Worm (Caenorhabditis elegans): ENCODE data around the gene ppm-2.

The ppm-2 gene

ce11 chrIII:4687134-4687533 is 36.8 kb downstream of the ppm-2 start:
- TF ChIP-seq aptf-2 (GFP tag; conservative IDR thresholded peaks at IDR 0.05), result no peak
- TF ChIP-seq pha-4 (tag; optimal IDR thresholded peaks at IDR 0.05), result no peak
- TF ChIP-seq ceh-40 (GFP tag; IDR thresholded peaks at IDR 0.05), result no peak
- TF ChIP-seq him-1 (tag; optimal IDR thresholded peaks at IDR 0.05), result no peak
- TF ChIP-seq zim-3 (tag; optimal IDR thresholded peaks at IDR 0.05), result no peak
- TF ChIP-seq snpc-4 (GFP tag; optimal IDR thresholded peaks at IDR 0.05), result no peak
- TF ChIP-seq snpc-4 (tag; optimal IDR thresholded peaks at IDR 0.05), result no peak
- TF ChIP-seq ztf-28 (GFP tag; IDR thresholded peaks at IDR 0.05), result no peak
- no peak for TF ChIP-seq B0336.3 (GFP tag; IDR thresholded peaks at IDR 0.05)
- TF ChIP-seq F23B12.7 (tag; optimal IDR thresholded peaks at IDR 0.05; ENCODE audit: insufficient read depth), result no peak
- TF ChIP-seq madf-3 (GFP tag; IDR thresholded peaks at IDR 0.05), result no peak
- no peak for TF ChIP-seq Y79H2A.3 (GFP tag; conservative IDR thresholded peaks at IDR 0.05)
- TF ChIP-seq egrh-3 (GFP tag; IDR thresholded peaks at IDR 0.05), result no peak
- TF ChIP-seq bed-1 (GFP tag; IDR thresholded peaks at IDR 0.05), result no peak
- no peak for TF ChIP-seq F37B4.10 (GFP tag; IDR thresholded peaks at IDR 0.05)
- no peak for TF ChIP-seq dox-1 (GFP tag; IDR thresholded peaks at IDR 0.05)
- no peak for TF ChIP-seq repo-1 (tag; optimal IDR thresholded peaks at IDR 0.05)
- TF ChIP-seq lin-40 (tag; optimal IDR thresholded peaks at IDR 0.05), result no peak
- TF ChIP-seq ama-1 (optimal IDR thresholded peaks at IDR 0.05), result no peak
- TF ChIP-seq ama-1 (GFP tag; optimal IDR thresholded peaks at IDR 0.05), result no peak

DNA sequence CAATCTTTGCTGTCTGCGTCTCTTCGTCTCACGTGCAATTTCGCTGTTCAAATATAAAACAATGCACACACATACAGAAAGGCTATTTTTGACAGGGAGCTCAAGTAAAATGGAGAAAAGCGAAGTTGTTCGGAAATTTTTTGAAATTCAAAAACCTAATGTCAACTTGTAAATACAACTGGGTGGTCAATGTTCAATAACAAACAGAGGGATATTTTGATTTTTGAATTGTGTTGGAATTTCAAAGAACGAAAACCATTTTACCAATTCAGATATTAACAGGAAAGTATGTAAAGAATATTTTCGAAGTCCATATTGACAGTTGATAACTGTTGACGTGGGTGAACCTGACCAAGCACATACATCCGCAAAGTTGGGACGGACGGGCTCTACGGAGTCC is 38.1 kb downstream of the ppm-2 start, which contains the start of gene tag-243:
TSS of gene tag-243 (minus strand) at position 101 of the 400 bp plus-strand sequence.
- no peak for TF ChIP-seq snpc-1.3 (tag; optimal IDR thresholded peaks at IDR 0.05; ENCODE audit: insufficient read depth)
- no peak for TF ChIP-seq B0035.1 (tag; optimal IDR thresholded peaks at IDR 0.05)
- no peak for TF ChIP-seq sptf-2 (GFP tag; optimal IDR thresholded peaks at IDR 0.05)
- TF ChIP-seq hmg-1.2 (GFP tag; IDR thresholded peaks at IDR 0.05), result peak; percentile 64
- no peak for TF ChIP-seq him-1 (tag; optimal IDR thresholded peaks at IDR 0.05)

DNA sequence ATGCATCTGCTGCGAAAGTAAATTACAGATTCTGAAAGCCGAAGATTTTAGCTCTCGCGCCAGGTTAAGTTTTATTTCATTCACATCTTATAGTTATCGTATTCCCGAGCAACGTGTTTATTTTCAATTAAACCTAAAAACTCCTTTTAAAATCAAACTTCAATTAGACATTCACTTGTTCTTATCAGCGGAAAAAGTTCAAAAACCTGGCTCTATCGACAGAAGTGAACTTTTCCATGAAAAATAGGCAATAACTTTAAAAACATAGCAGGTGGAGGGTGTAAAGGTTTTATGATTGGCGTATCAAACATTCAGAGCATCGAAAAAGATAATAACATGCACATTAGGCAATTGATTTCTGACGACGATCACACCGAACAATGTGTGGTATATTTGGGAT is 38.7 kb downstream of the ppm-2 start, which contains the start of gene ppat-1:
TSS of gene ppat-1 (plus strand) at position 316 of the 400 bp plus-strand sequence.
- TF ChIP-seq nhr-80 (tag; optimal IDR thresholded peaks at IDR 0.05) (peak; percentile 51), hrde-1 (tag; optimal IDR thresholded peaks at IDR 0.05; ENCODE audit: borderline replicate concordance) (no peak)

- TF ChIP-seq xnd-1 (tag; optimal IDR thresholded peaks at IDR 0.05), result peak; percentile 26
- TF ChIP-seq ceh-27 (GFP tag; optimal IDR thresholded peaks at IDR 0.05), result peak; percentile 88
- TF ChIP-seq bed-2 (GFP tag; IDR thresholded peaks at IDR 0.05), result no peak
- TF ChIP-seq ztf-6 (GFP tag; IDR thresholded peaks at IDR 0.05), result no peak
- TF ChIP-seq madf-10 (tag; optimal IDR thresholded peaks at IDR 0.05), result peak; percentile 74
- peak; percentile 94 for TF ChIP-seq athp-1 (tag; optimal IDR thresholded peaks at IDR 0.05)
- TF ChIP-seq nhr-27 (tag; optimal IDR thresholded peaks at IDR 0.05), result no peak
- peak; percentile 91 for TF ChIP-seq ztf-28 (GFP tag; IDR thresholded peaks at IDR 0.05)
- peak in 1 of 3 experiments; percentile 75 for TF ChIP-seq lin-35 (GFP tag; optimal IDR thresholded peaks at IDR 0.05)
- TF ChIP-seq nhr-80 (tag; optimal IDR thresholded peaks at IDR 0.05), result peak; percentile 70
- TF ChIP-seq F49E8.2 (tag; optimal IDR thresholded peaks at IDR 0.05; ENCODE audit: insufficient read depth), result peak; percentile 90
- 0 out of 2 replicates have a peak, but pooled peaks have one; percentile 28 for TF ChIP-seq ceh-100 (GFP tag; IDR thresholded peaks at IDR 0.05)
- peak; percentile 81 for TF ChIP-seq attf-5 (GFP tag; optimal IDR thresholded peaks at IDR 0.05)
- TF ChIP-seq rcor-1 (GFP tag; IDR thresholded peaks at IDR 0.05), result peak; percentile 23; the same call in 1 of the 2 replicates
- peak; percentile 70 for TF ChIP-seq lsy-27 (tag; optimal IDR thresholded peaks at IDR 0.05; ENCODE audit: borderline replicate concordance, insufficient read depth)
- peak; percentile 60; the same call in 1 of the 2 replicates for TF ChIP-seq Y67H2A.10 (GFP tag; conservative IDR thresholded peaks at IDR 0.05)
- TF ChIP-seq dpl-1 (GFP tag; optimal IDR thresholded peaks at IDR 0.05), result no peak
- TF ChIP-seq sptf-2 (GFP tag; optimal IDR thresholded peaks at IDR 0.05), result peak; percentile 87
- TF ChIP-seq zfh-2 (GFP tag; conservative IDR thresholded peaks at IDR 0.05), result no peak
- TF ChIP-seq ztf-18 (tag; optimal IDR thresholded peaks at IDR 0.05), result peak; percentile 89
- TF ChIP-seq pbrm-1 (GFP tag; IDR thresholded peaks at IDR 0.05), result peak; percentile 66
- 0 out of 2 replicates have a peak, but pooled peaks have one; percentile 44 for TF ChIP-seq Y79H2A.3 (GFP tag; conservative IDR thresholded peaks at IDR 0.05)
- no peak for TF ChIP-seq lin-40 (tag; optimal IDR thresholded peaks at IDR 0.05)
These were observed 39.3 kb downstream of the ppm-2 start for ce11 chrIII:4689595-4689994.
